Worm (Caenorhabditis elegans) whole organism, late embryonic: Measurements from ENCODE around the gene nid-1.

ENCODE experiments used
- C08G9.2 ChIP-seq: sonication (generic microtip); optimal IDR thresholded peaks from 2 replicates; lab custom pipeline; 2016; ENCODE audit warnings: mild to moderate bottlenecking, missing genetic modification characterization, moderate library complexity, missing compliant biosample characterization
- C38D4.7 ChIP-seq: fragments of 200-800 bp; sonication (Bioruptor generic); optimal IDR thresholded peaks from 2 replicates; lab custom pipeline; 2018; ENCODE audit warnings: mild to moderate bottlenecking, missing genetic modification characterization, moderate library complexity, missing compliant biosample characterization
- T23F11.4 ChIP-seq: fragments of 200-800 bp; sonication (Bioruptor generic); optimal IDR thresholded peaks from 2 replicates; lab custom pipeline; 2018; ENCODE audit warnings: mild to moderate bottlenecking, missing genetic modification characterization, missing compliant biosample characterization
- Y22D7AL.16 ChIP-seq: sonication (generic microtip); optimal IDR thresholded peaks from 2 replicates; lab custom pipeline; 2016; ENCODE audit warnings: missing genetic modification characterization, missing compliant biosample characterization
- ama-1 ChIP-seq: fragments of 150-350 bp; optimal IDR thresholded peaks from 2 replicates; lab custom pipeline; 2014
- ceh-14 ChIP-seq: sonication (generic microtip); optimal IDR thresholded peaks from 2 replicates; lab custom pipeline; 2016; ENCODE audit warnings: missing genotype, missing genetic modification characterization, missing compliant biosample characterization
- ceh-2 ChIP-seq: sonication (generic microtip); optimal IDR thresholded peaks from 2 replicates; lab custom pipeline; 2016; ENCODE audit warnings: missing genotype, missing genetic modification characterization, missing compliant biosample characterization
- ceh-30 ChIP-seq: fragments of 150-350 bp; optimal IDR thresholded peaks from 2 replicates; lab custom pipeline; 2014; ENCODE audit warnings: missing biosample characterization, missing genetic modification characterization
- ceh-45 ChIP-seq: fragments of 200-800 bp; sonication (Bioruptor generic); IDR thresholded peaks from 2 replicates; pipeline ENCODE4 v1.3.6; 2022; ENCODE audit warnings: missing genetic modification reagents, missing genetic modification characterization, missing compliant biosample characterization
- ceh-6 ChIP-seq: fragments of 200-800 bp; sonication (Bioruptor generic); optimal IDR thresholded peaks from 2 replicates; lab custom pipeline; 2018; ENCODE audit warnings: mild to moderate bottlenecking, missing genetic modification characterization, missing compliant biosample characterization
- ceh-9 ChIP-seq: sonication (generic microtip); optimal IDR thresholded peaks from 2 replicates; lab custom pipeline; 2016; ENCODE audit warnings: mild to moderate bottlenecking, missing genetic modification characterization, inconsistent platforms, missing compliant biosample characterization
- che-1 ChIP-seq: sonication (generic microtip); optimal IDR thresholded peaks from 2 replicates; lab custom pipeline; 2016; ENCODE audit warnings: mild to moderate bottlenecking, missing genetic modification characterization, missing compliant biosample characterization
- dmd-4 ChIP-seq: sonication (generic microtip); optimal IDR thresholded peaks from 2 replicates; lab custom pipeline; 2016; ENCODE audit warnings: borderline replicate concordance, missing genetic modification characterization, missing compliant biosample characterization
- elt-2 ChIP-seq: sonication (generic microtip); optimal IDR thresholded peaks from 2 replicates; lab custom pipeline; 2016; ENCODE audit warnings: missing genetic modification reagents, missing genetic modification characterization, missing compliant biosample characterization
- eyg-1 ChIP-seq: sonication (generic microtip); optimal IDR thresholded peaks from 2 replicates; lab custom pipeline; 2016; ENCODE audit warnings: missing genotype, missing genetic modification characterization, missing compliant biosample characterization
- fax-1 ChIP-seq: sonication (generic microtip); optimal IDR thresholded peaks from 2 replicates; lab custom pipeline; 2016; ENCODE audit warnings: missing genotype, missing genetic modification characterization, missing compliant biosample characterization
- fkh-10 ChIP-seq: fragments of 150-350 bp; optimal IDR thresholded peaks from 2 replicates; lab custom pipeline; 2014; ENCODE audit warnings: missing biosample characterization, missing genetic modification reagents, missing genetic modification characterization
- fkh-6 ChIP-seq: sonication (generic microtip); optimal IDR thresholded peaks from 2 replicates; lab custom pipeline; 2016; ENCODE audit warnings: missing genetic modification characterization, missing compliant biosample characterization
- hlh-13 ChIP-seq: fragments of 200-800 bp; sonication (Bioruptor generic); optimal IDR thresholded peaks from 2 replicates; lab custom pipeline; 2018; ENCODE audit warnings: mild to moderate bottlenecking, missing genetic modification characterization, missing compliant biosample characterization
- hlh-30 ChIP-seq: sonication (generic microtip); optimal IDR thresholded peaks from 2 replicates; lab custom pipeline; 2017; ENCODE audit warnings: antibody characterized with exemption, missing genetic modification characterization, missing compliant biosample characterization; ENCODE audit not compliant: insufficient read depth
- hlh-6 ChIP-seq: sonication (generic microtip); optimal IDR thresholded peaks from 2 replicates; lab custom pipeline; 2016; ENCODE audit warnings: missing genotype, missing genetic modification characterization, missing compliant biosample characterization
- hlh-8 ChIP-seq: sonication (generic microtip); optimal IDR thresholded peaks from 2 replicates; lab custom pipeline; 2016; ENCODE audit warnings: missing genotype, missing genetic modification characterization, missing compliant biosample characterization
- lim-6 ChIP-seq: sonication (generic microtip); optimal IDR thresholded peaks from 2 replicates; lab custom pipeline; 2016; ENCODE audit warnings: missing genetic modification characterization, missing compliant biosample characterization
- lin-11 ChIP-seq: fragments of 200-800 bp; sonication (Bioruptor generic); optimal IDR thresholded peaks from 2 replicates; lab custom pipeline; 2018; ENCODE audit warnings: mild to moderate bottlenecking, missing genetic modification characterization, missing compliant biosample characterization
- madf-2 ChIP-seq: sonication (generic microtip); optimal IDR thresholded peaks from 2 replicates; lab custom pipeline; 2017; ENCODE audit warnings: missing genetic modification characterization, missing compliant biosample characterization
- mec-3 ChIP-seq: sonication (generic microtip); optimal IDR thresholded peaks from 2 replicates; lab custom pipeline; 2016; ENCODE audit warnings: borderline replicate concordance, missing genetic modification characterization, missing compliant biosample characterization
- nhr-232 ChIP-seq: sonication (generic microtip); optimal IDR thresholded peaks from 2 replicates; lab custom pipeline; 2016; ENCODE audit warnings: missing genetic modification characterization, missing compliant biosample characterization
- odd-2 ChIP-seq: sonication (generic microtip); optimal IDR thresholded peaks from 2 replicates; lab custom pipeline; 2017; ENCODE audit warnings: antibody characterized with exemption, mild to moderate bottlenecking, missing genetic modification characterization, missing compliant biosample characterization
- pag-3 ChIP-seq: sonication (generic microtip); optimal IDR thresholded peaks from 2 replicates; lab custom pipeline; 2016; ENCODE audit warnings: missing compliant biosample characterization, missing genetic modification characterization, borderline replicate concordance
- pat-9 ChIP-seq: fragments of 200-800 bp; sonication (Bioruptor generic); optimal IDR thresholded peaks from 2 replicates; lab custom pipeline; 2018; ENCODE audit warnings: mild to moderate bottlenecking, missing genetic modification characterization, moderate library complexity, missing compliant biosample characterization
- pros-1 ChIP-seq: fragments of 150-350 bp; optimal IDR thresholded peaks from 2 replicates; lab custom pipeline; 2014; ENCODE audit warnings: missing biosample characterization, missing genetic modification reagents, missing genetic modification characterization
- rnt-1 ChIP-seq: sonication (generic microtip); optimal IDR thresholded peaks from 2 replicates; lab custom pipeline; 2016; ENCODE audit warnings: missing genetic modification characterization, missing compliant biosample characterization
- tbx-7 ChIP-seq: sonication (generic microtip); optimal IDR thresholded peaks from 2 replicates; lab custom pipeline; 2016; ENCODE audit warnings: missing genotype, missing genetic modification characterization, missing compliant biosample characterization
- ttx-3 ChIP-seq: sonication (generic microtip); optimal IDR thresholded peaks from 2 replicates; lab custom pipeline; 2016; ENCODE audit warnings: missing genetic modification reagents, missing genetic modification characterization, missing compliant biosample characterization
- unc-86 ChIP-seq: sonication (generic microtip); optimal IDR thresholded peaks from 2 replicates; lab custom pipeline; 2016; ENCODE audit warnings: missing genetic modification characterization, missing compliant biosample characterization
- ztf-16 ChIP-seq: sonication (generic microtip); optimal IDR thresholded peaks from 2 replicates; lab custom pipeline; 2017; ENCODE audit warnings: missing genetic modification characterization, missing compliant biosample characterization

The nid-1 gene

DNA sequence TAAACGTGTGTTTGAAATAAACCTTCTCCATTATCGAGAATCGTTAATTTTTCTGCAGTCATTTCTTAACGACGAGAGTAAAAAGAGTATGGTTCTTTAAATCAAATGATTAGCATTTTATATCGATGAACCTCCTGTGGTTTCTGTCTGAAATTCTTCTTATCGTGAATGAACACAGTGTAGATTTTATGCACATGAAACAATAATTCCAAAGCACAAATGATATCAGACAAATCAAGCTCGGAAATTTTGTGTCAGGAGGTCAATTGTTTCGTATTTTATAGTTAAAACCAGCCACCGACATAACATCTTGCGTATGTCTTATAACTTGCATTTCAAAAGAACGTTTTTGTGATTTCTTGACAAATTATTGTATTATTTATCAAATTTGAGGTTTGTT is 27.2 kb downstream of the nid-1 start, which contains the start of gene T16G1.6:
T16G1.6 (minus strand) TSS at position 77 of the 400 bp plus-strand sequence.
- TF ChIP-seq ceh-45 = no peak
- TF ChIP-seq lin-11 = no peak
- no peak for TF ChIP-seq ceh-6 (GFP tag; lab: Kevin White, UChicago)
- no peak for TF ChIP-seq rnt-1 (tag; lab: Kevin White, UChicago)
- TF ChIP-seq hlh-30 = no peak
- TF ChIP-seq fkh-6 = no peak
- no peak for TF ChIP-seq T23F11.4 (GFP tag; lab: Kevin White, UChicago)
- TF ChIP-seq C08G9.2 (tag; lab: Kevin White, UChicago) = no peak
- no peak for TF ChIP-seq pros-1 (tag; lab: Kevin White, UChicago)
- no peak for TF ChIP-seq ama-1 (lab: Kevin White, UChicago)
- TF ChIP-seq, all 69 proteins: peak for 0

DNA sequence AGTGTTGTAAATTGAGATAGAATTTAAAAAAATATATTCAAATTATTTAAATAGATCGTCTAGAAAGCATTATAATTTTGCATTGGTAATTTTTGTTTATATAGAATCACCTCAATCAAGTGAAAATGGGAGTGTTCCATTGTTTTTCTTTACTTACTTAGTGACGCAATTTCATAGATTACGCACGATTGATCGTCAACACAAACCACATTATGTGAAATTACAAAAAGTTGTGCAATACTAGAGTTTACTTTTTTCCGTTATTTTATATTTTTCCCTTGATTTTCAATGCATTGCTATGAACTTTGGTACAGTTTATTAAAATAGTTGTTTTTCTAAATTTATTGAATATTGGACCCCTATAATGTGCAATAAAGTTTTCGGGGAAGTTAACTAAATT is 29.5 kb downstream of the nid-1 start, which contains the start of gene T16G1.5:
T16G1.5 (minus strand) TSS at position 119 of the 400 bp plus-strand sequence.
- no peak for TF ChIP-seq ceh-14 (tag; lab: Kevin White, UChicago)
- no peak for TF ChIP-seq elt-2 (tag; lab: Kevin White, UChicago)
- no peak for TF ChIP-seq tbx-7 (tag; lab: Kevin White, UChicago)
- TF ChIP-seq C38D4.7 (GFP tag; lab: Kevin White, UChicago) = no peak
- no peak for TF ChIP-seq pat-9 (tag; lab: Kevin White, UChicago)
- no peak for TF ChIP-seq ttx-3 (tag; lab: Kevin White, UChicago)
- TF ChIP-seq nhr-232 (tag; lab: Kevin White, UChicago) = no peak
- TF ChIP-seq eyg-1 (tag; lab: Kevin White, UChicago) = no peak
- no peak for TF ChIP-seq unc-86 (tag; lab: Kevin White, UChicago)
- TF ChIP-seq pros-1 (tag; lab: Kevin White, UChicago) = no peak
- no peak for TF ChIP-seq lin-11
- no peak for TF ChIP-seq madf-2 (tag; lab: Kevin White, UChicago)
- no peak for TF ChIP-seq ztf-16 (tag; lab: Kevin White, UChicago)

DNA sequence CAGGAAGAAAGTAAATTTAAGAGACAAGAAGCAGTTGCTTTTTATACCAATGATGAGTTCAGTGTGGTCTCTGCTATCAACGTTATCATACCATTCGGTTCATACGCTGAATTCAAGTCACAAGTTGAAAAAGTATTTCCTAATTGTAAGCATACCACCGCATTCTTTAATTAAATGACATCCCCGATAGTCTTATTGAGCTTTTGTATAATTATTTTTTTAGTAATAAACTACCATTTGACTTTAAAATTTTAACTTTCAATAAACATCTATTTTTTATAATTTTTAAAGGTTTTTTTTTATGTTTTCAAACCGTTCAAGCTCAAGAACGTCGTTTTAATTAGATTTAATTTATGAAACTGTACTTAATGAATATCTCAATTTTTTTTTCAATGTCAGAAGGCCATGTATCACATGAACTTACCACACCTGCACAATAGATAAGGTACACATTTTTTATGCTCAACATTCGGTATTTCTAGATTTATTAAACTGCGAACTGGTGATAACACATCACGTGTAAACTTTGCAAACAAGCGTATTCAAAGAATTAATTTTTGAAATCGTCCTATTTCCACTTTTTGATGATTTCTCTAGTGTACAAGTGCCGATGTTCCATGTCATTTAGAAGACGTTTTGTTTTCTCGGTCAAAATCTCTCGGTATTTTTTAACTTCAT is 32.0 kb downstream of the nid-1 start, which contains the start of gene T16G1.4:
T16G1.4 (minus strand) TSS at position 51 of the 678 bp plus-strand sequence.
- TF ChIP-seq lim-6 = no peak

DNA sequence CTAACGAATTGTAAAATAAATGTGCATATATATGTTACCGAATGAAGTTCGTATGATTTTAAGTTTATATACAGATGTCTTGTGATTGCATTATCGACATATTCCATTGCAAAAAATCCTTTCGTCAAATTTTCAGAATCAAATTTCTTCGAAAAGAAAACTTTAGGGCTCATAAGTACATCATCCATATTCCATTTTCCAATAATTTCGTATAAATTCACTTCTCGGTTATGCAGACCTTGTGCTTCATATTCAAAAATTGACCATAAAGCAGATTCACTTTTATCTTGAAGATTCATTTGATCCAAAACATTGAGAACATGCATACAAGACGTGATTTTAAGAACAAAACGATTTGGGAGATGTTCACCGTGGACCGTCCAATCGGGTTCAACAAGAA is 33.5 kb downstream of the nid-1 start:
- TF ChIP-seq ceh-30 (tag; lab: Kevin White, UChicago) = no peak
- TF ChIP-seq lim-6 = no peak
- no peak for TF ChIP-seq C38D4.7 (GFP tag; lab: Kevin White, UChicago)
- TF ChIP-seq fkh-10 = no peak
- TF ChIP-seq ceh-9 (tag; lab: Kevin White, UChicago) = no peak
- TF ChIP-seq ztf-16 (tag; lab: Kevin White, UChicago) = no peak
- no peak for TF ChIP-seq hlh-13 (GFP tag; lab: Kevin White, UChicago)
- TF ChIP-seq pros-1 (tag; lab: Kevin White, UChicago) = no peak
- TF ChIP-seq, all 69 proteins: peak for 0

DNA sequence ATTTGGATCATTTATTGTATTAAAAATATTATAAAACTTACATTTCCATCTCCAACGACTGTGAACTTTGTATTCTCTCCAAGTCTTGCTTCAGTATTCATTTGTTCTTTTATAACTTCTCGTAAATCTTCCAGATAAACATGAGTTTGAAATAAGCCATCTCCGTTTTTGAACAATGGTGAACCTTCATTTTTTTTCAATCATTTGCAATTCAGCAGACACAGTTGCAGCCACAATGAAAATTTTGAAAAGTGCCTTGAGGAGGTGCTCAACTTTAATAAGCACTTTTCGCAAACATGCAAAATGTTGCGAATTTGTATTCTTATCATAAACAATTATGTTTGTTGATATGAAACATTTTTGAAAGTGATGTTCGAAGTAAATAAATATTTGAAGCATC is 34.3 kb downstream of the nid-1 start, which contains the start of gene T16G1.3:
T16G1.3 (minus strand) TSS at position 101 of the 400 bp plus-strand sequence.
- TF ChIP-seq C38D4.7 (GFP tag; lab: Kevin White, UChicago) = no peak

DNA sequence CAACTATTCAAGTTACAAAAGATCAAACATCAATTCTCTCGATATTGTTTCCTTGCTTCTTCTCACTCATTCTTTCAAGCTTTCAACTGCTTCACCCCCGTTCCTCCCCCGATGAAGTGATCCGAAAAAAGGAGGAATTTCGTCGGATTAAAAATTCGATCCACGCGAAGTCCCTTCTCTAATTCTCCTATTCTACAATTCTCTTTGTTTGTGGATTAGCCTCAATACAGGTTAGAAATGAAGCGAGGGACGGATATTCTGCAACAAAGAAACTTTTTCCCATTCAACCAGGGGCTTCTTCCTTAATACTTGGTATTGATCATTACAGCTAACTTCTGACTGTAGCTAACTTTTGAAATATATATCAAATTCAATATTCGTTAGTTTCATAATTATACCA is 34.9 kb downstream of the nid-1 start, which contains the start of gene grl-2:
grl-2 (plus strand) TSS at position 301 of the 400 bp plus-strand sequence.
- no peak for TF ChIP-seq ztf-16 (tag; lab: Kevin White, UChicago)
- no peak for TF ChIP-seq Y22D7AL.16 (tag; lab: Kevin White, UChicago)
- no peak for TF ChIP-seq pros-1 (tag; lab: Kevin White, UChicago)
- TF ChIP-seq hlh-8 (tag; lab: Kevin White, UChicago) = no peak
- TF ChIP-seq mec-3 = no peak
- no peak for TF ChIP-seq pag-3
- no peak for TF ChIP-seq pat-9 (tag; lab: Kevin White, UChicago)
- TF ChIP-seq hlh-6 (tag; lab: Kevin White, UChicago) = no peak
- TF ChIP-seq che-1 = no peak
- TF ChIP-seq odd-2 (tag; lab: Kevin White, UChicago) = no peak
- no peak for TF ChIP-seq rnt-1 (tag; lab: Kevin White, UChicago)
- TF ChIP-seq lin-11 = no peak
- TF ChIP-seq dmd-4 (tag; lab: Kevin White, UChicago) = no peak
- no peak for TF ChIP-seq ceh-2 (tag; lab: Kevin White, UChicago)
- TF ChIP-seq fax-1 = no peak
